Worm (Caenorhabditis elegans): ENCODE data around the gene ced-8.

ced-8 gene

ce11 chrX:8404308-8405085 lies 12.2 kb downstream of the ced-8 start (continued):
- TF ChIP-seq nhr-10 (tag; optimal IDR thresholded peaks at IDR 0.05) = peak; percentile 58
- TF ChIP-seq lin-39 (tag; optimal IDR thresholded peaks at IDR 0.05) = no peak
- peak; percentile 96 for TF ChIP-seq pha-4 (GFP tag; IDR thresholded peaks at IDR 0.05)
- no peak for TF ChIP-seq pha-4 (tag; optimal IDR thresholded peaks at IDR 0.05)
- TF ChIP-seq nhr-25 (tag; optimal IDR thresholded peaks at IDR 0.05; ENCODE audit: borderline replicate concordance, insufficient read depth) = peak; percentile 82
- TF ChIP-seq nhr-42 (GFP tag; IDR thresholded peaks at IDR 0.05) = peak; percentile 92
- TF ChIP-seq attf-4 (tag; optimal IDR thresholded peaks at IDR 0.05) = no peak
- no peak for TF ChIP-seq daf-8 (GFP tag; IDR thresholded peaks at IDR 0.05)
- peak; percentile 95 for TF ChIP-seq dmd-9 (GFP tag; IDR thresholded peaks at IDR 0.05)
- TF ChIP-seq nhr-11 (tag; optimal IDR thresholded peaks at IDR 0.05) = peak; percentile 82
- peak; percentile 90 for TF ChIP-seq sdz-12 (GFP tag; optimal IDR thresholded peaks at IDR 0.05)
- TF ChIP-seq aha-1 (tag) = peak; percentile 99
- TF ChIP-seq tag-97 (GFP tag; IDR thresholded peaks at IDR 0.05) = 0 out of 2 replicates have a peak, but pooled peaks have one; percentile 60
- no peak for TF ChIP-seq nhr-237 (tag; optimal IDR thresholded peaks at IDR 0.05)
- TF ChIP-seq lin-13 (GFP tag; optimal IDR thresholded peaks at IDR 0.05) = peak; percentile 81
- TF ChIP-seq mes-2 (tag; optimal IDR thresholded peaks at IDR 0.05; ENCODE audit: poor library complexity, severe bottlenecking) = peak; percentile 74
- TF ChIP-seq madf-5 (GFP tag; IDR thresholded peaks at IDR 0.05) = peak in 1 of 2 experiments; percentile 92; a peak in 3 of 4 replicates
- peak; percentile 67 for TF ChIP-seq lin-29 (GFP tag; IDR thresholded peaks at IDR 0.05)
- TF ChIP-seq zip-11 (GFP tag; IDR thresholded peaks at IDR 0.05) = peak; percentile 85; the same call in 1 of the 2 replicates

DNA sequence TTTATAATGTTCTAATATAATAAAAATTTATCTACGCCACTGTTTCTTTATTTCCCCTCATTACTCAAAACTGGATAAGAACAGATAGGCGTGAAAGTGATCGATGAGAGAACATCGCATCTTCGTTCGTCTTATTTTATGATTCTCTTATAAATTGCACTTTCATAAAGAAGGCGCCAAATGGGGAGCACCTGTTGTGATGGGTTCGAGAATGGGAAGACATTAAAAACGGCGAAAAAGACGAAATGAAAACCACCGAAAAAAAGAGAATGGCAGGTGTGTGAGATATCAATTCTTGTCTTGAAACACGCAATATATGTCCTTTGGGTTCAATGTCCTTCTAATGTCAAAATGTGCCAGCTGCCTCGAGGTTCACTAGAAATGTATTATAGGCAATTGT lies 22.4 kb downstream of the ced-8 start:
- TF ChIP-seq F37D6.2 (tag; optimal IDR thresholded peaks at IDR 0.05) (no peak), nhr-48 (tag; optimal IDR thresholded peaks at IDR 0.05) (no peak), cey-2 (tag; optimal IDR thresholded peaks at IDR 0.05; ENCODE audit: borderline replicate concordance, insufficient read depth) (no peak), madf-9 (GFP tag; conservative IDR thresholded peaks at IDR 0.05) (no peak), rbr-2 (tag; optimal IDR thresholded peaks at IDR 0.05) (no peak), spr-1 (tag; optimal IDR thresholded peaks at IDR 0.05) (no peak), ztf-7 (tag; optimal IDR thresholded peaks at IDR 0.05) (no peak), fos-1 (tag; optimal IDR thresholded peaks at IDR 0.05) (no peak), dve-1 (tag; optimal IDR thresholded peaks at IDR 0.05; ENCODE audit: insufficient read depth) (no peak), ceh-62 (tag; optimal IDR thresholded peaks at IDR 0.05) (no peak), zag-1 (tag; optimal IDR thresholded peaks at IDR 0.05) (no peak), attf-4 (tag; optimal IDR thresholded peaks at IDR 0.05) (no peak), lin-1 (GFP tag; IDR thresholded peaks at IDR 0.05) (no peak), gei-8 (GFP tag; optimal IDR thresholded peaks at IDR 0.05) (no peak), lim-7 (GFP tag; IDR thresholded peaks at IDR 0.05) (no peak), saeg-2 (GFP tag; IDR thresholded peaks at IDR 0.05) (no peak), ceh-82 (tag; optimal IDR thresholded peaks at IDR 0.05) (no peak), daf-16 (GFP tag; optimal IDR thresholded peaks at IDR 0.05) (no peak), daf-16 (tag; optimal IDR thresholded peaks at IDR 0.05) (no peak), sdz-12 (GFP tag; optimal IDR thresholded peaks at IDR 0.05) (no peak)

DNA sequence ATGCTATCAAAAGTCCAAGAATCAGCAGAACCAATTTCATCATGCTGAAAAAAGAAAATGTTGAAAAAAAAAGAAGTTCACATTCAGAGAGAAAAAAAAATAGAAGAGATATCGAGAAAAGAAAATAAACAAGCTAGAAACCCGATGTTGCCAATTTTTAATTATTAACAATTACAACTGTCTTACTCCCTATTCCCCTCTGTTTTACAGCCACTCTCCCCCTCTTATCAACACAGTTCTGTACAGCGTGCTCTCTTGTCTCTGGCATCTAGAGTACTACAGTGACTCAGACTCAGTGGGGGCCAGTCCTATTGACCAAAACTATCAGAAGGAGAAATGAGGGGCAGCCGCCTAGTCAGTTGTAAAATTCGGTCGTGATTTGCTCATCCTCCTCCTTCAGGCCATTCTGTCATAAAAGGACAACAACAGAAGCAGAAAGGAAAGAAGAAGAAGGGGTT lies 24.2 kb downstream of the ced-8 start, which contains the start of gene wrk-1:
Gene wrk-1 (minus strand): TSS at position 51 of the 458 bp plus-strand sequence.
- TF ChIP-seq nhr-6 (tag; optimal IDR thresholded peaks at IDR 0.05) = no peak
- no peak for TF ChIP-seq snpc-1.2 (GFP tag; IDR thresholded peaks at IDR 0.05)
- TF ChIP-seq daf-16 (GFP tag; optimal IDR thresholded peaks at IDR 0.05) = no peak
- TF ChIP-seq daf-16 (tag; optimal IDR thresholded peaks at IDR 0.05) = peak; percentile 35
- TF ChIP-seq dmd-6 (GFP tag; IDR thresholded peaks at IDR 0.05) = no peak
- TF ChIP-seq unc-62 (GFP tag; optimal IDR thresholded peaks at IDR 0.05 in 1 of 2) = peak in 1 of 2 experiments; percentile 93
- TF ChIP-seq unc-62 (tag; optimal IDR thresholded peaks at IDR 0.05) = no peak
- TF ChIP-seq set-16 (GFP tag; IDR thresholded peaks at IDR 0.05) = no peak
- peak; percentile 43 for TF ChIP-seq pqm-1 (tag; optimal IDR thresholded peaks at IDR 0.05)
- peak; percentile 43 for TF ChIP-seq dve-1 (tag; optimal IDR thresholded peaks at IDR 0.05; ENCODE audit: insufficient read depth)
- no peak for TF ChIP-seq spr-3 (GFP tag; optimal IDR thresholded peaks at IDR 0.05)
- peak; percentile 27 for TF ChIP-seq hlh-11 (tag; optimal IDR thresholded peaks at IDR 0.05)
- no peak; the same call in 1 of the 2 replicates for TF ChIP-seq T26A8.4 (GFP tag; IDR thresholded peaks at IDR 0.05)
- TF ChIP-seq ceh-82 (tag; optimal IDR thresholded peaks at IDR 0.05) = no peak

All from whole organism, L4 larva.